Fruit fly (Drosophila melanogaster): Measurements from ENCODE around the gene Mob2.

Gene Mob2

dm6 chr3L:11487327-11487973 is 74.6 kb downstream of the Mob2 start, which contains the start of gene chrb (continued):
- TF ChIP-seq CG15073 (GFP tag; optimal IDR thresholded peaks at IDR 0.05) (no peak), Jarid2 (GFP tag; optimal IDR thresholded peaks at IDR 0.05) (peak; percentile 99), Eip74EF (GFP tag; optimal IDR thresholded peaks at IDR 0.05) (peak in 1 of 2 experiments; percentile 52), CG6272 (GFP tag; IDR thresholded peaks at IDR 0.05) (no peak), disco-r (GFP tag; optimal IDR thresholded peaks at IDR 0.05) (peak; percentile 4), Bteb2 (GFP tag; optimal IDR thresholded peaks at IDR 0.05) (no peak), CG12219 (GFP tag; optimal IDR thresholded peaks at IDR 0.05) (peak; percentile 38), tio (GFP tag; optimal IDR thresholded peaks at IDR 0.05) (no peak), CG12769 (tag; optimal IDR thresholded peaks at IDR 0.05) (peak; percentile 80), bcd (GFP tag; optimal IDR thresholded peaks at IDR 0.05) (peak; percentile 3), kni (GFP tag; optimal IDR thresholded peaks at IDR 0.05) (peak; percentile 93), Trl (optimal IDR thresholded peaks at IDR 0.05) (peak; percentile 95 to 98), Trl (GFP tag; optimal IDR thresholded peaks at IDR 0.05) (peak; percentile 76), hth (optimal IDR thresholded peaks at IDR 0.05) (no peak), CG5180 (GFP tag; optimal IDR thresholded peaks at IDR 0.05) (peak; percentile 63), Drgx (GFP tag; IDR thresholded peaks at IDR 0.05) (peak; percentile 71), Ravus (GFP tag; IDR thresholded peaks at IDR 0.05) (no peak), ci (GFP tag; IDR thresholded peaks at IDR 0.05) (peak; percentile 86), da (GFP tag; optimal IDR thresholded peaks at IDR 0.05) (peak; percentile 19), CG1832 (GFP tag; optimal IDR thresholded peaks at IDR 0.05) (peak; percentile 66), wek (GFP tag; optimal IDR thresholded peaks at IDR 0.05) (peak; percentile 44), CG17912 (GFP tag; optimal IDR thresholded peaks at IDR 0.05) (no peak), Elba2 (GFP tag; optimal IDR thresholded peaks at IDR 0.05) (no peak), cato (GFP tag; optimal IDR thresholded peaks at IDR 0.05; ENCODE audit: borderline replicate concordance) (no peak), Taf1 (GFP tag; IDR thresholded peaks at IDR 0.05) (no peak), exex (tag; optimal IDR thresholded peaks at IDR 0.05) (peak; percentile 31), CG17359 (tag; optimal IDR thresholded peaks at IDR 0.05) (peak; percentile 58), CG8478 (optimal IDR thresholded peaks at IDR 0.05) (no peak), CG17385 (GFP tag; optimal IDR thresholded peaks at IDR 0.05) (peak; percentile 98), CG11723 (GFP tag; optimal IDR thresholded peaks at IDR 0.05) (peak; percentile 46), abd-A (tag; optimal IDR thresholded peaks at IDR 0.05) (peak; percentile 86), CG1792 (GFP tag; optimal IDR thresholded peaks at IDR 0.05) (peak; percentile 16), CG10274 (GFP tag; optimal IDR thresholded peaks at IDR 0.05) (no peak), Asciz (GFP tag; optimal IDR thresholded peaks at IDR 0.05) (peak; percentile 26), Atf6 (GFP tag; IDR thresholded peaks at IDR 0.05) (peak; percentile 29), chinmo (GFP tag; IDR thresholded peaks at IDR 0.05; ENCODE audit: partially characterized antibody) (peak; percentile 91; the same call in 2 of the 4 replicates), HmgD (GFP tag; optimal IDR thresholded peaks at IDR 0.05) (peak; percentile 81), CG15479 (GFP tag; optimal IDR thresholded peaks at IDR 0.05) (peak; percentile 29), CG14965 (GFP tag; optimal IDR thresholded peaks at IDR 0.05; ENCODE audit: borderline replicate concordance) (no peak), CkIIα-i1 (GFP tag; IDR thresholded peaks at IDR 0.05) (no peak), CG14860 (GFP tag; IDR thresholded peaks at IDR 0.05; ENCODE audit: partially characterized antibody) (no peak), CG17328 (GFP tag; IDR thresholded peaks at IDR 0.05) (peak; percentile 67), NK7.1 (GFP tag; optimal IDR thresholded peaks at IDR 0.05) (peak; percentile 15), Atf-2 (GFP tag; optimal IDR thresholded peaks at IDR 0.05) (peak; percentile 26), Camta (GFP tag; optimal IDR thresholded peaks at IDR 0.05) (peak; percentile 52), zen2 (GFP tag; IDR thresholded peaks at IDR 0.05; ENCODE audit: partially characterized antibody) (peak; percentile 84), cwo (GFP tag; optimal IDR thresholded peaks at IDR 0.05) (peak; percentile 72), CG7839 (tag; optimal IDR thresholded peaks at IDR 0.05) (peak; percentile 34), CG12236 (GFP tag; optimal IDR thresholded peaks at IDR 0.05) (peak; percentile 37), CG15011 (GFP tag; optimal IDR thresholded peaks at IDR 0.05) (no peak)

All from whole organism, embryonic.